Worm (Caenorhabditis elegans) whole organism, late embryonic: ENCODE data around the gene C25G6.1.

Experiments
- K09A11.1 ChIP-seq: sonication (generic microtip); optimal IDR thresholded peaks from 2 replicates; lab custom pipeline; 2017; ENCODE audit warnings: antibody characterized with exemption, mild to moderate bottlenecking, missing genetic modification characterization, missing compliant biosample characterization; ENCODE audit not compliant: insufficient read depth
- Y22D7AL.16 ChIP-seq: sonication (generic microtip); optimal IDR thresholded peaks from 2 replicates; lab custom pipeline; 2016; ENCODE audit warnings: missing genetic modification characterization, missing compliant biosample characterization
- ahr-1 ChIP-seq: sonication (generic microtip); optimal IDR thresholded peaks from 2 replicates; lab custom pipeline; 2016; ENCODE audit warnings: missing genetic modification characterization, missing compliant biosample characterization
- ceh-18 ChIP-seq: sonication (generic microtip); optimal IDR thresholded peaks from 2 replicates; lab custom pipeline; 2016; ENCODE audit warnings: missing genetic modification characterization, missing compliant biosample characterization
- ceh-2 ChIP-seq: sonication (generic microtip); optimal IDR thresholded peaks from 2 replicates; lab custom pipeline; 2016; ENCODE audit warnings: missing genotype, missing genetic modification characterization, missing compliant biosample characterization
- ceh-22 ChIP-seq: sonication (generic microtip); optimal IDR thresholded peaks from 2 replicates; lab custom pipeline; 2017; ENCODE audit warnings: missing biosample characterization, missing genetic modification characterization
- ceh-24 ChIP-seq: sonication (generic microtip); optimal IDR thresholded peaks from 2 replicates; lab custom pipeline; 2016; ENCODE audit warnings: mild to moderate bottlenecking, missing genetic modification characterization, missing compliant biosample characterization
- ceh-31 ChIP-seq: sonication (generic microtip); optimal IDR thresholded peaks from 2 replicates; lab custom pipeline; 2016; ENCODE audit warnings: missing genetic modification characterization, missing compliant biosample characterization
- ceh-48 ChIP-seq: sonication (generic microtip); optimal IDR thresholded peaks from 2 replicates; lab custom pipeline; 2016; ENCODE audit warnings: missing genetic modification characterization, inconsistent platforms, missing compliant biosample characterization
- ceh-6 ChIP-seq: fragments of 200-800 bp; sonication (Bioruptor generic); optimal IDR thresholded peaks from 2 replicates; lab custom pipeline; 2018; ENCODE audit warnings: mild to moderate bottlenecking, missing genetic modification characterization, missing compliant biosample characterization
- ceh-9 ChIP-seq: sonication (generic microtip); optimal IDR thresholded peaks from 2 replicates; lab custom pipeline; 2016; ENCODE audit warnings: mild to moderate bottlenecking, missing genetic modification characterization, inconsistent platforms, missing compliant biosample characterization
- elt-2 ChIP-seq: sonication (generic microtip); optimal IDR thresholded peaks from 2 replicates; lab custom pipeline; 2016; ENCODE audit warnings: missing genetic modification reagents, missing genetic modification characterization, missing compliant biosample characterization
- elt-4 ChIP-seq: sonication (generic microtip); optimal IDR thresholded peaks from 2 replicates; lab custom pipeline; 2016; ENCODE audit warnings: missing genetic modification characterization, missing compliant biosample characterization
- fax-1 ChIP-seq: sonication (generic microtip); optimal IDR thresholded peaks from 2 replicates; lab custom pipeline; 2016; ENCODE audit warnings: missing genotype, missing genetic modification characterization, missing compliant biosample characterization
- fkh-6 ChIP-seq: sonication (generic microtip); optimal IDR thresholded peaks from 2 replicates; lab custom pipeline; 2016; ENCODE audit warnings: missing genetic modification characterization, missing compliant biosample characterization
- gmeb-2 ChIP-seq: sonication (generic microtip); optimal IDR thresholded peaks from 2 replicates; lab custom pipeline; 2016; ENCODE audit warnings: missing genetic modification characterization, inconsistent platforms, missing compliant biosample characterization
- hlh-15 ChIP-seq: sonication (generic microtip); optimal IDR thresholded peaks from 2 replicates; lab custom pipeline; 2016; ENCODE audit warnings: missing genetic modification characterization, missing compliant biosample characterization
- lim-6 ChIP-seq: sonication (generic microtip); optimal IDR thresholded peaks from 2 replicates; lab custom pipeline; 2016; ENCODE audit warnings: missing genetic modification characterization, missing compliant biosample characterization
- madf-2 ChIP-seq: sonication (generic microtip); optimal IDR thresholded peaks from 2 replicates; lab custom pipeline; 2017; ENCODE audit warnings: missing genetic modification characterization, missing compliant biosample characterization
- mec-3 ChIP-seq: sonication (generic microtip); optimal IDR thresholded peaks from 2 replicates; lab custom pipeline; 2016; ENCODE audit warnings: borderline replicate concordance, missing genetic modification characterization, missing compliant biosample characterization
- nfya-1 ChIP-seq: sonication (generic microtip); optimal IDR thresholded peaks from 2 replicates; lab custom pipeline; 2017; ENCODE audit warnings: missing genetic modification characterization, mild to moderate bottlenecking, missing compliant biosample characterization, antibody characterized with exemption, moderate library complexity
- nhr-11 ChIP-seq: fragments of 150-350 bp; optimal IDR thresholded peaks from 2 replicates; lab custom pipeline; 2014; ENCODE audit warnings: missing biosample characterization, missing genetic modification characterization
- odd-2 ChIP-seq: sonication (generic microtip); optimal IDR thresholded peaks from 2 replicates; lab custom pipeline; 2017; ENCODE audit warnings: antibody characterized with exemption, mild to moderate bottlenecking, missing genetic modification characterization, missing compliant biosample characterization
- pag-3 ChIP-seq: sonication (generic microtip); optimal IDR thresholded peaks from 2 replicates; lab custom pipeline; 2016; ENCODE audit warnings: missing compliant biosample characterization, missing genetic modification characterization, borderline replicate concordance
- pat-9 ChIP-seq: fragments of 200-800 bp; sonication (Bioruptor generic); optimal IDR thresholded peaks from 2 replicates; lab custom pipeline; 2018; ENCODE audit warnings: mild to moderate bottlenecking, missing genetic modification characterization, moderate library complexity, missing compliant biosample characterization
- pax-1 ChIP-seq: fragments of 150-350 bp; optimal IDR thresholded peaks from 2 replicates; lab custom pipeline; 2014; ENCODE audit warnings: missing biosample characterization, missing genetic modification characterization
- pha-4 ChIP-seq: fragments of 150-350 bp; optimal IDR thresholded peaks from 2 replicates; lab custom pipeline; 2018; ENCODE audit warnings: missing biosample characterization, missing genetic modification reagents, missing genetic modification characterization
- pqm-1 ChIP-seq: sonication (generic microtip); optimal IDR thresholded peaks from 2 replicates; lab custom pipeline; 2016; ENCODE audit warnings: missing genetic modification characterization, missing compliant biosample characterization
- pros-1 ChIP-seq: fragments of 150-350 bp; optimal IDR thresholded peaks from 2 replicates; lab custom pipeline; 2014; ENCODE audit warnings: missing biosample characterization, missing genetic modification reagents, missing genetic modification characterization
- ref-2 ChIP-seq: sonication (generic microtip); optimal IDR thresholded peaks from 2 replicates; lab custom pipeline; 2016; ENCODE audit warnings: missing genetic modification characterization, missing compliant biosample characterization
- sdc-2 ChIP-seq: sonication (generic microtip); optimal IDR thresholded peaks from 2 replicates; lab custom pipeline; 2016; ENCODE audit warnings: missing genotype, missing genetic modification characterization, missing compliant biosample characterization
- sox-4 ChIP-seq: sonication (generic microtip); optimal IDR thresholded peaks from 2 replicates; lab custom pipeline; 2017; ENCODE audit warnings: mild to moderate bottlenecking, missing genetic modification characterization, inconsistent platforms, missing compliant biosample characterization
- syd-9 ChIP-seq: sonication (generic microtip); optimal IDR thresholded peaks from 2 replicates; lab custom pipeline; 2016; ENCODE audit warnings: mild to moderate bottlenecking, missing genetic modification characterization, moderate library complexity, missing compliant biosample characterization
- tbx-2 ChIP-seq: sonication (generic microtip); optimal IDR thresholded peaks from 2 replicates; lab custom pipeline; 2016; ENCODE audit warnings: missing genetic modification characterization, missing compliant biosample characterization
- ttx-3 ChIP-seq: sonication (generic microtip); optimal IDR thresholded peaks from 2 replicates; lab custom pipeline; 2016; ENCODE audit warnings: missing genetic modification reagents, missing genetic modification characterization, missing compliant biosample characterization
- unc-3 ChIP-seq, 2 experiments: fragments of 200-800 bp in 1 of 2; sonication (Bioruptor generic) in 1 of 2; sonication (generic microtip) in 1 of 2; conservative IDR thresholded peaks in 1 of 2; optimal IDR thresholded peaks in 1 of 2; 2 replicates each; pipeline versions ENCODE4 v1.3.6 to Lab custom; 2016 to 2022; ENCODE audit warnings: missing compliant biosample characterization in 2 of 2, missing genetic modification characterization in 2 of 2, missing genetic modification reagents in 1 of 2
- unc-42 ChIP-seq: sonication (generic microtip); optimal IDR thresholded peaks from 2 replicates; lab custom pipeline; 2016; ENCODE audit warnings: missing genotype, missing genetic modification characterization, missing compliant biosample characterization
- unc-55 ChIP-seq: sonication (generic microtip); optimal IDR thresholded peaks from 2 replicates; lab custom pipeline; 2017; ENCODE audit warnings: missing biosample characterization, missing genetic modification reagents, missing genetic modification characterization
- unc-86 ChIP-seq: sonication (generic microtip); optimal IDR thresholded peaks from 2 replicates; lab custom pipeline; 2016; ENCODE audit warnings: missing genetic modification characterization, missing compliant biosample characterization
- zip-5 ChIP-seq: sonication (generic microtip); optimal IDR thresholded peaks from 2 replicates; lab custom pipeline; 2016; ENCODE audit warnings: missing genetic modification characterization, missing compliant biosample characterization
- ztf-16 ChIP-seq: sonication (generic microtip); optimal IDR thresholded peaks from 2 replicates; lab custom pipeline; 2017; ENCODE audit warnings: missing genetic modification characterization, missing compliant biosample characterization

Gene C25G6.1

ce11 chrX:1319708-1320107 is 49.0 kb downstream of the C25G6.1 start (continued):
- peak; percentile 1 for TF ChIP-seq ahr-1 (tag; lab: Kevin White, UChicago)
- TF ChIP-seq pax-1 (tag; lab: Kevin White, UChicago): no peak
- no peak for TF ChIP-seq ceh-24 (tag; lab: Kevin White, UChicago)
- peak; percentile 13 for TF ChIP-seq pat-9 (tag; lab: Kevin White, UChicago)
- TF ChIP-seq Y22D7AL.16: no peak
- TF ChIP-seq gmeb-2 (tag; lab: Kevin White, UChicago): no peak
- TF ChIP-seq syd-9 (tag; lab: Kevin White, UChicago): no peak
- peak; percentile 94 for TF ChIP-seq sdc-2 (tag; lab: Kevin White, UChicago)
- peak; percentile 28 for TF ChIP-seq lim-6 (tag; lab: Kevin White, UChicago)
- TF ChIP-seq nhr-11 (tag; lab: Kevin White, UChicago): no peak
- no peak for TF ChIP-seq odd-2
- peak; percentile 68 for TF ChIP-seq ceh-31 (tag; lab: Kevin White, UChicago)
- peak; percentile 51 for TF ChIP-seq fax-1 (tag; lab: Kevin White, UChicago)
- no peak for TF ChIP-seq sox-4 (tag; lab: Kevin White, UChicago)
- TF ChIP-seq ceh-6 (GFP tag; lab: Kevin White, UChicago): no peak
- TF ChIP-seq elt-2 (tag; lab: Kevin White, UChicago): peak; percentile 87
- peak; percentile 43 for TF ChIP-seq ceh-2
- TF ChIP-seq ceh-22 (tag; lab: Kevin White, UChicago): no peak
- no peak for TF ChIP-seq ztf-16 (tag; lab: Kevin White, UChicago)
- TF ChIP-seq hlh-15: no peak
- TF ChIP-seq unc-55 (GFP tag; lab: Kevin White, UChicago): no peak
- no peak for TF ChIP-seq ceh-9 (tag; lab: Kevin White, UChicago)
- TF ChIP-seq pros-1 (tag; lab: Kevin White, UChicago): peak; percentile 82
- peak; percentile 41 for TF ChIP-seq unc-42 (tag; lab: Kevin White, UChicago)
- no peak for TF ChIP-seq pha-4 (tag; lab: Kevin White, UChicago)
- TF ChIP-seq mec-3 (tag; lab: Kevin White, UChicago): no peak
- peak; percentile 81 for TF ChIP-seq tbx-2 (tag; lab: Kevin White, UChicago)
- no peak for TF ChIP-seq unc-3 (GFP tag; conservative IDR thresholded peaks at IDR 0.05; lab: Robert Waterston, UW)
- no peak for TF ChIP-seq unc-3 (tag; optimal IDR thresholded peaks at IDR 0.05; lab: Kevin White, UChicago)
- TF ChIP-seq ttx-3 (tag; lab: Kevin White, UChicago): no peak
- TF ChIP-seq unc-86 (tag; lab: Kevin White, UChicago): no peak
- no peak for TF ChIP-seq zip-5 (tag; lab: Kevin White, UChicago)
- no peak for TF ChIP-seq elt-4 (tag; lab: Kevin White, UChicago)
- peak; percentile 70 for TF ChIP-seq pqm-1 (tag; lab: Kevin White, UChicago)
- no peak for TF ChIP-seq pag-3

ce11 chrX:1321044-1321443 is 50.3 kb downstream of the C25G6.1 start, which contains the start of gene pdk-1:
TSS of gene pdk-1 (plus strand) at chrX:1321344.
- TF ChIP-seq ceh-48 (no peak), unc-42 (tag; lab: Kevin White, UChicago) (no peak), ref-2 (no peak), ceh-18 (tag; lab: Kevin White, UChicago) (no peak), pag-3 (no peak), pqm-1 (tag; lab: Kevin White, UChicago) (no peak), syd-9 (tag; lab: Kevin White, UChicago) (no peak), madf-2 (tag; lab: Kevin White, UChicago) (no peak), fkh-6 (tag; lab: Kevin White, UChicago) (no peak), nfya-1 (tag; lab: Kevin White, UChicago) (no peak), K09A11.1 (no peak)
